Fruit fly (Drosophila melanogaster) Kc167 (cell line): ENCODE data around the gene CG46314.

ENCODE experiments used
- Myc ChIP-seq: fragments of >200 bp; optimal IDR thresholded peaks from 2 replicates; lab custom pipeline; 2017; ENCODE audit warnings: missing external identifiers
- Sin3A ChIP-seq: fragments of >200 bp; optimal IDR thresholded peaks from 2 replicates; lab custom pipeline; 2018; ENCODE audit warnings: missing external identifiers
- h ChIP-seq: fragments of >200 bp; optimal IDR thresholded peaks from 3 replicates; lab custom pipeline; 2018; ENCODE audit warnings: missing external identifiers
- insv ChIP-seq: fragments of >200 bp; optimal IDR thresholded peaks from 3 replicates; lab custom pipeline; 2018; ENCODE audit warnings: missing external identifiers
- psq ChIP-seq: fragments of >200 bp; optimal IDR thresholded peaks from 2 replicates; lab custom pipeline; 2017; ENCODE audit warnings: missing external identifiers
- ttk ChIP-seq: sonication (Bioruptor generic); optimal IDR thresholded peaks from 2 replicates; lab custom pipeline; 2017; ENCODE audit warnings: missing external identifiers

The CG46314 gene

dm6 chr2L:21360916-21361315 is 46.8 kb downstream of the CG46314 start, which contains the start of gene dtr:
Gene dtr (plus strand): TSS chr2L:21361216.
- TF ChIP-seq h (lab: Kevin White, UChicago) (no peak), Myc (lab: Kevin White, UChicago) (no peak), Sin3A (no peak), insv (lab: Kevin White, UChicago) (no peak), ttk (no peak), psq (lab: Kevin White, UChicago) (no peak)

- no peak for TF ChIP-seq Myc (lab: Kevin White, UChicago)
- TF ChIP-seq insv (lab: Kevin White, UChicago): no peak
- no peak for TF ChIP-seq ttk
- no peak for TF ChIP-seq Sin3A
- no peak for TF ChIP-seq h (lab: Kevin White, UChicago)
- TF ChIP-seq psq (lab: Kevin White, UChicago): no peak
These were observed 53.1 kb downstream of the CG46314 start for dm6 chr2L:21367296-21367695.
